Fruit fly (Drosophila melanogaster): ENCODE measurements around the gene CG34276.
"Not testable (repeated sequence)": the region's sequence is repeated elsewhere in the genome, so short reads cannot be mapped to it uniquely, and the experiment has no call there.

CG34276 gene

dm6 chr3R:15925329-15925728 is at the start of gene CG34276:
Gene CG34276, plus strand, starts transcription at chr3R:15925629.
- TF ChIP-seq psq (optimal IDR thresholded peaks at IDR 0.05) (no peak), pan (optimal IDR thresholded peaks at IDR 0.05) (no peak), CG8478 (optimal IDR thresholded peaks at IDR 0.05) (no peak), usp (GFP tag; optimal IDR thresholded peaks at IDR 0.05) (no peak), Dll (optimal IDR thresholded peaks at IDR 0.05) (no peak), EcR (GFP tag; optimal IDR thresholded peaks at IDR 0.05) (no peak)

dm6 chr3R:15891188-15891820 is 34.1 kb upstream of the CG34276 start:
- TF ChIP-seq Dll (optimal IDR thresholded peaks at IDR 0.05): no peak
- TF ChIP-seq psq (optimal IDR thresholded peaks at IDR 0.05): no peak
- TF ChIP-seq EcR (GFP tag; optimal IDR thresholded peaks at IDR 0.05): no peak
- TF ChIP-seq pan (optimal IDR thresholded peaks at IDR 0.05): no peak
- TF ChIP-seq CG8478 (optimal IDR thresholded peaks at IDR 0.05): no peak
- TF ChIP-seq usp (GFP tag; optimal IDR thresholded peaks at IDR 0.05): no peak

dm6 chr3R:15895978-15896377 is 29.5 kb upstream of the CG34276 start, which contains the start of gene CG14877:
Gene CG14877, minus strand, starts transcription at chr3R:15896078.
- no peak for TF ChIP-seq EcR (GFP tag; optimal IDR thresholded peaks at IDR 0.05)
- no peak for TF ChIP-seq CG8478 (optimal IDR thresholded peaks at IDR 0.05)
- TF ChIP-seq usp (GFP tag; optimal IDR thresholded peaks at IDR 0.05): no peak
- no peak for TF ChIP-seq Dll (optimal IDR thresholded peaks at IDR 0.05)
- no peak for TF ChIP-seq psq (optimal IDR thresholded peaks at IDR 0.05)
- no peak for TF ChIP-seq pan (optimal IDR thresholded peaks at IDR 0.05)

dm6 chr3R:15898302-15898701 is 27.1 kb upstream of the CG34276 start:
- TF ChIP-seq usp (GFP tag; optimal IDR thresholded peaks at IDR 0.05): no peak
- no peak for TF ChIP-seq Dll (optimal IDR thresholded peaks at IDR 0.05)
- no peak for TF ChIP-seq CG8478 (optimal IDR thresholded peaks at IDR 0.05)
- no peak for TF ChIP-seq psq (optimal IDR thresholded peaks at IDR 0.05)
- TF ChIP-seq pan (optimal IDR thresholded peaks at IDR 0.05): no peak
- TF ChIP-seq EcR (GFP tag; optimal IDR thresholded peaks at IDR 0.05): no peak

dm6 chr3R:15899650-15900049 is 25.8 kb upstream of the CG34276 start:
- TF ChIP-seq Dll (optimal IDR thresholded peaks at IDR 0.05) (no peak), psq (optimal IDR thresholded peaks at IDR 0.05) (no peak), pan (optimal IDR thresholded peaks at IDR 0.05) (no peak), usp (GFP tag; optimal IDR thresholded peaks at IDR 0.05) (no peak), CG8478 (optimal IDR thresholded peaks at IDR 0.05) (no peak), EcR (GFP tag; optimal IDR thresholded peaks at IDR 0.05) (no peak)

dm6 chr3R:15901097-15901709 is 24.2 kb upstream of the CG34276 start:
- TF ChIP-seq Dll (optimal IDR thresholded peaks at IDR 0.05): peak; percentile 96

- TF ChIP-seq Dll (optimal IDR thresholded peaks at IDR 0.05); usp (GFP tag; optimal IDR thresholded peaks at IDR 0.05); EcR (GFP tag; optimal IDR thresholded peaks at IDR 0.05): not testable (repeated sequence)
Measured at dm6 chr3R:15904543-15904942, 20.9 kb upstream of the CG34276 start, which contains the start of gene glob1. Gene glob1, minus strand, starts transcription at chr3R:15904643.

- not testable (repeated sequence) for TF ChIP-seq Dll (optimal IDR thresholded peaks at IDR 0.05); CG8478 (optimal IDR thresholded peaks at IDR 0.05); EcR (GFP tag; optimal IDR thresholded peaks at IDR 0.05)
Measured at dm6 chr3R:15908098-15908497, 17.3 kb upstream of the CG34276 start, which contains the start of gene EndoU. Gene EndoU, plus strand, starts transcription at chr3R:15908398.

- TF ChIP-seq pan (optimal IDR thresholded peaks at IDR 0.05) (no peak), EcR (GFP tag; optimal IDR thresholded peaks at IDR 0.05) (no peak), usp (GFP tag; optimal IDR thresholded peaks at IDR 0.05) (no peak), Dll (optimal IDR thresholded peaks at IDR 0.05) (no peak), psq (optimal IDR thresholded peaks at IDR 0.05) (no peak), CG8478 (optimal IDR thresholded peaks at IDR 0.05) (no peak)
Measured at dm6 chr3R:15913231-15913630, 12.2 kb upstream of the CG34276 start.

- TF ChIP-seq pan (optimal IDR thresholded peaks at IDR 0.05): no peak
- TF ChIP-seq usp (GFP tag; optimal IDR thresholded peaks at IDR 0.05): no peak
- no peak for TF ChIP-seq CG8478 (optimal IDR thresholded peaks at IDR 0.05)
- no peak for TF ChIP-seq EcR (GFP tag; optimal IDR thresholded peaks at IDR 0.05)
- TF ChIP-seq Dll (optimal IDR thresholded peaks at IDR 0.05): no peak
Measured at dm6 chr3R:15917907-15918306, 7.5 kb upstream of the CG34276 start, which contains the start of gene CG45105. Gene CG45105, minus strand, starts transcription at chr3R:15918007.

- TF ChIP-seq Dll (optimal IDR thresholded peaks at IDR 0.05) (peak; percentile 76), usp (GFP tag; optimal IDR thresholded peaks at IDR 0.05) (no peak)
Measured at dm6 chr3R:15919367-15920228, 5.8 kb upstream of the CG34276 start.

- TF ChIP-seq pan (optimal IDR thresholded peaks at IDR 0.05): no peak
Measured at dm6 chr3R:15920229-15920533, 5.2 kb upstream of the CG34276 start.

Data from whole organism.